Worm (Caenorhabditis elegans) whole organism, L1 larva: ENCODE measurements around the gene R02E4.2.

ENCODE experiments used
- C04F5.9 ChIP-seq: sonication (generic microtip); optimal IDR thresholded peaks from 2 replicates; lab custom pipeline; 2016; ENCODE audit warnings: missing genetic modification characterization, missing compliant biosample characterization
- F16B12.6 ChIP-seq: fragments of 150-350 bp; optimal IDR thresholded peaks from 2 replicates; lab custom pipeline; 2014; ENCODE audit warnings: missing biosample characterization, missing genetic modification characterization
- Y116A8C.19 ChIP-seq: sonication (generic microtip); optimal IDR thresholded peaks from 2 replicates; lab custom pipeline; 2016; ENCODE audit warnings: missing compliant biosample characterization, missing genetic modification characterization, borderline replicate concordance
- aha-1 ChIP-seq: fragments of 150-350 bp; optimal IDR thresholded peaks from 2 replicates; lab custom pipeline; 2014; ENCODE audit warnings: missing biosample characterization, missing genetic modification characterization
- alr-1 ChIP-seq: fragments of 200-800 bp; sonication (Bioruptor generic); optimal IDR thresholded peaks from 2 replicates; lab custom pipeline; 2018; ENCODE audit warnings: borderline replicate concordance, mild to moderate bottlenecking, missing genetic modification characterization, missing compliant biosample characterization
- aly-2 ChIP-seq: fragments of 150-350 bp; optimal IDR thresholded peaks from 2 replicates; lab custom pipeline; 2014; ENCODE audit warnings: missing biosample characterization, missing genetic modification characterization
- blmp-1 ChIP-seq: fragments of 150-350 bp; optimal IDR thresholded peaks from 2 replicates; lab custom pipeline; 2014; ENCODE audit warnings: missing biosample characterization, missing genetic modification characterization
- ceh-8 ChIP-seq: fragments of 200-800 bp; sonication (Bioruptor generic); optimal IDR thresholded peaks from 2 replicates; lab custom pipeline; 2018; ENCODE audit warnings: mild to moderate bottlenecking, missing genetic modification characterization, moderate library complexity, missing compliant biosample characterization
- ceh-82 ChIP-seq, 3 experiments: fragments of 150-350 bp in 1 of 3; sonication (generic microtip) in 2 of 3; optimal IDR thresholded peaks; 2 replicates each; lab custom pipeline; 2014 to 2017; ENCODE audit warnings: missing biosample characterization in 3 of 3, missing genetic modification characterization in 3 of 3
- efl-3 ChIP-seq: fragments of 200-800 bp; sonication (Bioruptor generic); optimal IDR thresholded peaks from 2 replicates; lab custom pipeline; 2018; ENCODE audit warnings: mild to moderate bottlenecking, missing genetic modification characterization, missing compliant biosample characterization
- egl-13 ChIP-seq: sonication (generic microtip); optimal IDR thresholded peaks from 2 replicates; lab custom pipeline; 2016; ENCODE audit warnings: missing genotype, missing genetic modification reagents, missing genetic modification characterization, missing compliant biosample characterization
- elt-2 ChIP-seq: sonication (generic microtip); optimal IDR thresholded peaks from 2 replicates; lab custom pipeline; 2016; ENCODE audit warnings: missing genetic modification characterization, mild to moderate bottlenecking, inconsistent platforms, missing compliant biosample characterization, missing genetic modification reagents
- fos-1 ChIP-seq: fragments of 150-350 bp; optimal IDR thresholded peaks from 2 replicates; lab custom pipeline; 2014; ENCODE audit warnings: missing biosample characterization, missing genetic modification characterization
- grh-1 ChIP-seq: fragments of 200-800 bp; sonication (Bioruptor generic); IDR thresholded peaks from 2 replicates; pipeline ENCODE4 v1.3.6; 2022; ENCODE audit warnings: missing genetic modification reagents, missing genetic modification characterization, missing compliant biosample characterization
- hpl-2 ChIP-seq: fragments of 150-350 bp; optimal IDR thresholded peaks from 2 replicates; lab custom pipeline; 2014; ENCODE audit warnings: missing biosample characterization, missing genetic modification reagents, missing genetic modification characterization
- irx-1 ChIP-seq: sonication (generic microtip); optimal IDR thresholded peaks from 2 replicates; lab custom pipeline; 2016; ENCODE audit warnings: missing genetic modification characterization, missing compliant biosample characterization
- jun-1 ChIP-seq: fragments of 150-350 bp; optimal IDR thresholded peaks from 2 replicates; lab custom pipeline; 2014; ENCODE audit warnings: missing biosample characterization, missing genetic modification reagents, missing genetic modification characterization
- lir-3 ChIP-seq: sonication (generic microtip); optimal IDR thresholded peaks from 2 replicates; lab custom pipeline; 2016; ENCODE audit warnings: mild to moderate bottlenecking, missing genetic modification characterization, moderate library complexity, missing compliant biosample characterization; ENCODE audit not compliant: poor library complexity
- mab-9 ChIP-seq: fragments of 200-800 bp; sonication (Bioruptor generic); IDR thresholded peaks from 2 replicates; pipeline ENCODE4 v1.3.6; 2022; ENCODE audit warnings: missing genetic modification reagents, missing genetic modification characterization, missing compliant biosample characterization
- mef-2 ChIP-seq: fragments of 150-350 bp; optimal IDR thresholded peaks from 2 replicates; lab custom pipeline; 2014; ENCODE audit warnings: missing biosample characterization, missing genetic modification characterization
- nhr-11 ChIP-seq: fragments of 150-350 bp; optimal IDR thresholded peaks from 2 replicates; lab custom pipeline; 2014; ENCODE audit warnings: missing biosample characterization, missing genetic modification characterization
- nhr-12 ChIP-seq: sonication (generic microtip); optimal IDR thresholded peaks from 2 replicates; lab custom pipeline; 2017; ENCODE audit warnings: missing biosample characterization, missing genetic modification characterization
- nhr-19 ChIP-seq: fragments of 200-800 bp; sonication (Bioruptor generic); conservative IDR thresholded peaks from 2 replicates; pipeline ENCODE4 v1.3.6; 2022; ENCODE audit warnings: missing genetic modification characterization, missing compliant biosample characterization
- nhr-237 ChIP-seq: fragments of 150-350 bp; optimal IDR thresholded peaks from 2 replicates; lab custom pipeline; 2014; ENCODE audit warnings: missing biosample characterization, missing genetic modification characterization
- nhr-28 ChIP-seq: fragments of 150-350 bp; optimal IDR thresholded peaks from 2 replicates; lab custom pipeline; 2014; ENCODE audit warnings: missing biosample characterization, missing genetic modification characterization
- nhr-77 ChIP-seq: fragments of 150-350 bp; optimal IDR thresholded peaks from 2 replicates; lab custom pipeline; 2014; ENCODE audit warnings: missing biosample characterization, missing genetic modification characterization
- nhr-84 ChIP-seq: sonication (generic microtip); optimal IDR thresholded peaks from 2 replicates; lab custom pipeline; 2017; ENCODE audit warnings: missing biosample characterization, missing genetic modification characterization
- nhr-85 ChIP-seq: sonication (generic microtip); peaks from one replicate; lab custom pipeline; 2016; ENCODE audit warnings: missing genetic modification characterization, inconsistent platforms, missing compliant biosample characterization
- pag-3 ChIP-seq: sonication (generic microtip); optimal IDR thresholded peaks from 2 replicates; lab custom pipeline; 2017; ENCODE audit warnings: missing genetic modification characterization, mild to moderate bottlenecking, missing compliant biosample characterization, antibody characterized with exemption, borderline replicate concordance; ENCODE audit not compliant: insufficient read depth
- pax-3 ChIP-seq: fragments of 200-800 bp; sonication (Bioruptor generic); optimal IDR thresholded peaks from 2 replicates; lab custom pipeline; 2018; ENCODE audit warnings: mild to moderate bottlenecking, missing genetic modification characterization, moderate library complexity, missing compliant biosample characterization
- rnt-1 ChIP-seq: sonication (generic microtip); optimal IDR thresholded peaks from 2 replicates; lab custom pipeline; 2016; ENCODE audit warnings: mild to moderate bottlenecking, missing genetic modification characterization, moderate library complexity, missing compliant biosample characterization
- snpc-4 ChIP-seq: fragments of 150-350 bp; optimal IDR thresholded peaks from 2 replicates; lab custom pipeline; 2014; ENCODE audit warnings: missing biosample characterization, missing genetic modification characterization
- tlp-1 ChIP-seq: fragments of 150-350 bp; optimal IDR thresholded peaks from 2 replicates; lab custom pipeline; 2014; ENCODE audit warnings: missing biosample characterization, missing genetic modification characterization
- unc-30 ChIP-seq: sonication (generic microtip); optimal IDR thresholded peaks from 2 replicates; lab custom pipeline; 2017; ENCODE audit warnings: missing biosample characterization, missing genetic modification characterization
- xbp-1 ChIP-seq: sonication (generic microtip); optimal IDR thresholded peaks from 2 replicates; lab custom pipeline; 2016; ENCODE audit warnings: missing genetic modification characterization, missing compliant biosample characterization
- zip-4 ChIP-seq: fragments of 200-800 bp; sonication (Bioruptor generic); optimal IDR thresholded peaks from 2 replicates; lab custom pipeline; 2018; ENCODE audit warnings: mild to moderate bottlenecking, missing genetic modification characterization, moderate library complexity, missing compliant biosample characterization
- ztf-11 ChIP-seq, 2 experiments: sonication (generic microtip); optimal IDR thresholded peaks; 2 replicates each; lab custom pipeline; 2016 to 2017; ENCODE audit warnings: missing genetic modification characterization in 2 of 2, missing biosample characterization in 1 of 2, missing compliant biosample characterization in 1 of 2
- ztf-4 ChIP-seq: fragments of 150-350 bp; optimal IDR thresholded peaks from 2 replicates; lab custom pipeline; 2014; ENCODE audit warnings: missing biosample characterization, missing genetic modification characterization

The R02E4.2 gene

ce11 chrX:4101213-4101612 lies 6.0 kb upstream of the R02E4.2 start:
- TF ChIP-seq hpl-2 (GFP tag; lab: Kevin White, UChicago) (no peak), efl-3 (GFP tag; lab: Kevin White, UChicago) (no peak), ztf-11 (tag; optimal IDR thresholded peaks at IDR 0.05; lab: Kevin White, UChicago) (no peak)

DNA sequence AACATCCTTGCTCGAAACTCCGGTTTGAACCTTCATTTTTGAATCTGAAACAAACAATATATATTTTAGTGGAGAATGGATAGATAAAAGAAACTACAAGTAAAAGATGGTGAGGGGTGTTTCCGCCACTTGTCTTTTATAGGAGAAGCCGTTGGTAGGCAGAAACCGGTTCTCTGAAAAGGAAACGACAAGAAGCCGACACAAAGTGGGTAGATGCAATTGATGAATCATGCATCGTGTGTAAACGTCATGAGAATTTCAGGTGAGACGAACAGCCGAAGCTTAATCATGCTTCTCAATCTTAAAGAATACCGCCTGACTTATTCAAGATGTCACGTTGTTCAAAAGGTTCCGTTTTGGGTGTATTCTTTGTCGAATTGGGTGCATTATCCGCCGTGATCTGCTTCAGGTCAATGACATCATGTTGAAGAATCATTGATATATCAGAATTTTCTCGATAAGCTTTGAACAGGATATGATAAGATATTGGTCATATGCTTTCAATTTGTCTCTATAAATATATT lies 5.1 kb upstream of the R02E4.2 start, which contains the start of gene R02E4.3:
R02E4.3 (minus strand) TSS at position 51 of the 524 bp plus-strand sequence.
- no peak for TF ChIP-seq lir-3 (tag; lab: Kevin White, UChicago)
- peak; percentile 21 for TF ChIP-seq jun-1 (tag; lab: Kevin White, UChicago)
- TF ChIP-seq blmp-1: peak; percentile 25
- peak; percentile 3 for TF ChIP-seq ztf-4 (tag; lab: Kevin White, UChicago)
- TF ChIP-seq alr-1 (tag; lab: Kevin White, UChicago): no peak
- TF ChIP-seq nhr-77 (tag; lab: Kevin White, UChicago): no peak

ce11 chrX:4103071-4103470 lies 4.2 kb upstream of the R02E4.2 start:
- peak; percentile 88 for TF ChIP-seq snpc-4 (tag; lab: Kevin White, UChicago)
- no peak for TF ChIP-seq unc-30 (tag; lab: Kevin White, UChicago)
- no peak for TF ChIP-seq ceh-8 (GFP tag; lab: Kevin White, UChicago)
- TF ChIP-seq alr-1 (tag; lab: Kevin White, UChicago): no peak
- TF ChIP-seq egl-13 (tag; lab: Kevin White, UChicago): no peak
- no peak for TF ChIP-seq C04F5.9 (tag; lab: Kevin White, UChicago)
- no peak for TF ChIP-seq nhr-19 (GFP tag; lab: Robert Waterston, UW)
- no peak for TF ChIP-seq pag-3
- no peak for TF ChIP-seq mab-9 (GFP tag; lab: Robert Waterston, UW)
- TF ChIP-seq pax-3 (tag; lab: Kevin White, UChicago): no peak
- TF ChIP-seq mef-2 (tag; lab: Kevin White, UChicago): no peak
- TF ChIP-seq tlp-1 (tag; lab: Kevin White, UChicago): no peak
- TF ChIP-seq elt-2 (tag; lab: Kevin White, UChicago): no peak
- no peak for TF ChIP-seq nhr-77 (tag; lab: Kevin White, UChicago)
- TF ChIP-seq nhr-85 (tag; lab: Kevin White, UChicago): peak; percentile 16
- no peak for TF ChIP-seq blmp-1
- TF ChIP-seq grh-1 (GFP tag; lab: Robert Waterston, UW): no peak
- no peak for TF ChIP-seq xbp-1 (tag; lab: Kevin White, UChicago)

DNA sequence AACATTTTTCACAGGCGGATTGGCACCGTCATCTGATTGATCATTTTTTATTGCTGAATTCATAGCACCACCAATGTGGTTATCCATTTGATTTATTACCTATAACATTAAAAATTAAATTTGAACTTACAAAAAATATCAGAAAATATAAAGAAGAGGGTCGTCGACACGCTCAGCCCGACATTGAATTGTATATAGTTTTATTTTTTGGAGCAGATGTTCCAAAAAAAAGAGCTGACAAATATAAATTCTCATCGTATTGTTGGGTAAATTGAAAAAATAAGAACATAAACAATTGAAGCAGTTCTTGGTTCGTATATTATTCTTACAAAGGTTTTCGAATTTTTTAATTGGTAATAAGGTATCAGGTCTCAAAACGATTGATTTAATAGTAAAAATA lies 2.8 kb upstream of the R02E4.2 start, which contains the start of gene R02E4.1:
R02E4.1 (minus strand) TSS at position 101 of the 400 bp plus-strand sequence.
- TF ChIP-seq ceh-82 (tag; optimal IDR thresholded peaks at IDR 0.05; lab: Kevin White, UChicago): no peak
- no peak for TF ChIP-seq irx-1 (tag; lab: Kevin White, UChicago)
- TF ChIP-seq blmp-1: no peak
- no peak for TF ChIP-seq nhr-11 (tag; lab: Kevin White, UChicago)
- no peak for TF ChIP-seq Y116A8C.19
- TF ChIP-seq nhr-28 (tag; lab: Kevin White, UChicago): no peak
- no peak for TF ChIP-seq jun-1 (tag; lab: Kevin White, UChicago)
- no peak for TF ChIP-seq pag-3
- TF ChIP-seq nhr-237: no peak
- TF ChIP-seq mab-9 (GFP tag; lab: Robert Waterston, UW): no peak
- TF ChIP-seq nhr-84: no peak
- TF ChIP-seq zip-4 (GFP tag; lab: Kevin White, UChicago): no peak
- TF ChIP-seq nhr-12 (tag; lab: Kevin White, UChicago): no peak
- TF ChIP-seq F16B12.6: no peak
- TF ChIP-seq aly-2: no peak
- TF ChIP-seq ceh-8 (GFP tag; lab: Kevin White, UChicago): no peak
- TF ChIP-seq aha-1 (tag; lab: Kevin White, UChicago): no peak
- TF ChIP-seq rnt-1 (tag; lab: Kevin White, UChicago): no peak
- no peak for TF ChIP-seq fos-1 (tag; lab: Kevin White, UChicago)
